Fruit fly (Drosophila melanogaster) whole organism, prepupa: ENCODE measurements around the gene Wdr24.

Experiments
- CG8119 ChIP-seq: fragments of 200-800 bp; sonication (Bioruptor generic); IDR thresholded peaks from 3 replicates; pipeline ENCODE4 v1.3.6; 2022; ENCODE audit warnings: missing biosample characterization, missing genetic modification characterization
- Eip75B ChIP-seq: fragments of 200-800 bp; sonication (Bioruptor generic); optimal IDR thresholded peaks from 3 replicates; lab custom pipeline; 2016; ENCODE audit warnings: missing biosample characterization, missing genetic modification characterization
- OdsH ChIP-seq: fragments of 200-800 bp; sonication (Bioruptor generic); optimal IDR thresholded peaks from 3 replicates; lab custom pipeline; 2016; ENCODE audit warnings: missing biosample characterization, missing genetic modification characterization
- dsx ChIP-seq: fragments of 200-800 bp; optimal IDR thresholded peaks from 3 replicates; lab custom pipeline; 2019; ENCODE audit warnings: missing biosample characterization, mild to moderate bottlenecking, missing genetic modification characterization, moderate library complexity; ENCODE audit not compliant: poor library complexity, severe bottlenecking

DNA sequence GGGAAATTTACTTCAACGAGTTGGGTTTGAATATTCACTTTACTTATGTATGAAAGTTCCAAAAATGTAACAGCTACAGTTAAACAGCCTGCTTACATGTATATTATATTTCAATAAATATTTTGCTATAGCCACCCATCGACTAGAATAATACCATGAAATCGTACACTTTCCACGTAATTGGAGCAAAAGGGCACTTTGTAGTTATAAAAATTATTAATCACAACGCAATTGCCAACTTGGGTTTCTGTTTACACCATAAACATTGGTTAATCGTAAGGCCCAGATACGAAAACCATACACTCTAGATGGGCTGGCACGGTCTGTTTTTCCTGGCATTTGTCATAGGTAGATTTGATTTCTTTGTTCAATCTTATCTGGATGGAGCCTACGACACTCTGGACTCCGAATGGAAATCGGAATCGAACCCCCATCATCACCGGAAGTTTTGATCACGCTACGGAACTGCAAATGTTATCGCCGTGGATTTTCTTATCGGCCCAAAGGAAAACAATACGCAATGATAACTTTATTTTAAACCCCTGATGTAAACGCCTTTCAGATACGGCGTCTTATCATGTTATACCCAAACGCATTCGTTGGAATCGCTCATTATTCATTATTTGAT, 35.6 kb upstream of the Wdr24 start, which contains the start of gene fig:
- TF ChIP-seq dsx (GFP tag; lab: Kevin White, UChicago) (no peak), CG8119 (GFP tag; lab: Robert Waterston, UW) (no peak), Eip75B (GFP tag; lab: Kevin White, UChicago) (no peak), OdsH (no peak)
